Fruit fly (Drosophila melanogaster) whole organism, embryonic: Measurements from ENCODE around the gene CG7916.

ENCODE experiments used
- BtbVII ChIP-seq: fragments of 200-800 bp; sonication (Bioruptor generic); optimal IDR thresholded peaks from 3 replicates; lab custom pipeline; 2017; ENCODE audit warnings: missing biosample characterization, mild to moderate bottlenecking, missing genetic modification characterization
- CG10543 ChIP-seq: fragments of 200-800 bp; sonication (Bioruptor generic); optimal IDR thresholded peaks from 3 replicates; lab custom pipeline; 2017; ENCODE audit warnings: missing biosample characterization, mild to moderate bottlenecking, missing genetic modification characterization, moderate library complexity
- CG12769 ChIP-seq: fragments of 200-800 bp; sonication (Bioruptor generic); optimal IDR thresholded peaks from 2 replicates; lab custom pipeline; 2019; ENCODE audit warnings: missing biosample characterization, mild to moderate bottlenecking, missing genetic modification characterization, moderate library complexity
- CG13424 ChIP-seq: fragments of 200-800 bp; sonication (Bioruptor generic); optimal IDR thresholded peaks from 2 replicates; lab custom pipeline; 2019; ENCODE audit warnings: missing biosample characterization, mild to moderate bottlenecking, missing genetic modification characterization, moderate library complexity
- CG15514 ChIP-seq: fragments of 200-800 bp; sonication (Bioruptor generic); optimal IDR thresholded peaks from 3 replicates; lab custom pipeline; 2017; ENCODE audit warnings: missing biosample characterization, missing genetic modification characterization, mild to moderate bottlenecking, moderate library complexity, missing genetic modification reagents
- CG18599 ChIP-seq: fragments of 200-800 bp; sonication (Bioruptor generic); optimal IDR thresholded peaks from 3 replicates; lab custom pipeline; 2017; ENCODE audit warnings: missing biosample characterization, missing genetic modification characterization, mild to moderate bottlenecking, moderate library complexity, missing genetic modification reagents
- CG3065 ChIP-seq: fragments of 200-800 bp; sonication (Bioruptor generic); optimal IDR thresholded peaks from 2 replicates; lab custom pipeline; 2016; ENCODE audit warnings: missing biosample characterization, missing genetic modification characterization
- CG4617 ChIP-seq: fragments of 200-800 bp; sonication (Bioruptor generic); optimal IDR thresholded peaks from 3 replicates; lab custom pipeline; 2016; ENCODE audit warnings: missing biosample characterization, missing genetic modification characterization, borderline replicate concordance
- CG4730 ChIP-seq: fragments of 200-800 bp; sonication (Bioruptor generic); IDR thresholded peaks from 2 replicates; pipeline ENCODE4 v1.3.6; 2022; ENCODE audit warnings: missing biosample characterization, missing genetic modification characterization
- CG5953 ChIP-seq: fragments of 200-800 bp; sonication (Bioruptor generic); IDR thresholded peaks from 2 replicates; pipeline ENCODE4 v1.3.6; 2022; ENCODE audit warnings: missing biosample characterization, missing genetic modification characterization
- CG8281 ChIP-seq: fragments of 200-800 bp; sonication (Bioruptor generic); optimal IDR thresholded peaks from 2 replicates; lab custom pipeline; 2018; ENCODE audit warnings: missing biosample characterization, mild to moderate bottlenecking, missing genetic modification characterization, moderate library complexity
- CG8290 ChIP-seq, 3 experiments: fragments of 200-800 bp; sonication (Bioruptor generic); optimal IDR thresholded peaks; 2 replicates each; lab custom pipeline; 2016 to 2019; ENCODE audit warnings: missing biosample characterization in 3 of 3, missing genetic modification characterization in 3 of 3, mild to moderate bottlenecking in 2 of 3, moderate library complexity in 1 of 3
- CG8359 ChIP-seq: fragments of 200-800 bp; sonication (Bioruptor generic); optimal IDR thresholded peaks from 2 replicates; lab custom pipeline; 2017; ENCODE audit warnings: missing biosample characterization, mild to moderate bottlenecking, missing genetic modification characterization, borderline replicate concordance
- CG8478 ChIP-seq: fragments of >200 bp; optimal IDR thresholded peaks from 2 replicates; lab custom pipeline; 2018
- CG8944 ChIP-seq: fragments of 200-800 bp; sonication (Bioruptor generic); optimal IDR thresholded peaks from 3 replicates; lab custom pipeline; 2016; ENCODE audit warnings: missing biosample characterization, missing genetic modification characterization
- CG9932 ChIP-seq: fragments of 200-800 bp; sonication (Bioruptor generic); IDR thresholded peaks from 2 replicates; pipeline ENCODE4 v1.3.6; 2022; ENCODE audit warnings: missing biosample characterization, missing genetic modification characterization
- Chrac-16 ChIP-seq: fragments of 200-800 bp; sonication (Bioruptor generic); optimal IDR thresholded peaks from 3 replicates; lab custom pipeline; 2016; ENCODE audit warnings: missing biosample characterization, missing genetic modification characterization
- D19A ChIP-seq: fragments of 200-800 bp; optimal IDR thresholded peaks from 3 replicates; lab custom pipeline; 2019; ENCODE audit warnings: missing biosample characterization, mild to moderate bottlenecking, missing genetic modification characterization, moderate library complexity
- Deaf1 ChIP-seq: fragments of 200-800 bp; optimal IDR thresholded peaks from 3 replicates; lab custom pipeline; 2019; ENCODE audit warnings: missing biosample characterization, mild to moderate bottlenecking, missing genetic modification characterization, moderate library complexity
- Doc2 ChIP-seq: fragments of 200-800 bp; sonication (Bioruptor generic); IDR thresholded peaks from 2 replicates; pipeline ENCODE4 v1.3.6; 2022; ENCODE audit warnings: missing biosample characterization, missing genetic modification characterization
- HHEX ChIP-seq: fragments of 200-800 bp; sonication (Bioruptor generic); optimal IDR thresholded peaks from 3 replicates; lab custom pipeline; 2017; ENCODE audit warnings: missing biosample characterization, mild to moderate bottlenecking, missing genetic modification characterization, missing genetic modification reagents
- Hr51 ChIP-seq, 2 experiments: fragments of 200-800 bp; sonication (Bioruptor generic); optimal IDR thresholded peaks; 2 replicates in 1 of 2; 3 replicates in 1 of 2; lab custom pipeline; 2016 to 2018; ENCODE audit warnings: missing biosample characterization in 2 of 2, missing genetic modification characterization in 2 of 2, mild to moderate bottlenecking in 1 of 2, moderate library complexity in 1 of 2
- Jarid2 ChIP-seq: fragments of 200-800 bp; sonication (Bioruptor generic); optimal IDR thresholded peaks from 3 replicates; lab custom pipeline; 2017; ENCODE audit warnings: mild to moderate bottlenecking, missing biosample characterization, missing genetic modification reagents, missing genetic modification characterization
- Med ChIP-seq: fragments of 200-800 bp; sonication (Bioruptor generic); peaks from one replicate; lab custom pipeline; 2016; ENCODE audit warnings: missing biosample characterization, missing genetic modification characterization, mild to moderate bottlenecking, inconsistent platforms, moderate library complexity
- Rfx ChIP-seq: fragments of 200-800 bp; sonication (Bioruptor generic); IDR thresholded peaks from 2 replicates; pipeline ENCODE4 v1.3.6; 2022; ENCODE audit warnings: missing biosample characterization, missing genetic modification characterization
- Sin3A ChIP-seq: fragments of >200 bp; optimal IDR thresholded peaks from 2 replicates; lab custom pipeline; 2018
- Trl ChIP-seq, 3 experiments: fragments of >200 bp in 2 of 3; fragments of 200-800 bp in 1 of 3; sonication (Bioruptor generic) in 1 of 3; optimal IDR thresholded peaks; 2 replicates in 1 of 3; 3 replicates in 2 of 3; lab custom pipeline; 2016 to 2017; ENCODE audit warnings: missing biosample characterization in 1 of 3, missing genetic modification characterization in 1 of 3
- ab ChIP-seq: fragments of 200-800 bp; sonication (Bioruptor generic); optimal IDR thresholded peaks from 2 replicates; lab custom pipeline; 2016; ENCODE audit warnings: missing biosample characterization, missing genetic modification characterization
- ci ChIP-seq: fragments of 200-800 bp; sonication (Bioruptor generic); IDR thresholded peaks from 3 replicates; pipeline ENCODE4 v1.3.6; 2022; ENCODE audit warnings: missing biosample characterization, missing genetic modification characterization
- crp ChIP-seq, 2 experiments: fragments of 200-800 bp; sonication (Bioruptor generic); optimal IDR thresholded peaks; 2 replicates in 1 of 2; 3 replicates in 1 of 2; lab custom pipeline; 2017; ENCODE audit warnings: missing biosample characterization in 2 of 2, missing genetic modification characterization in 2 of 2, mild to moderate bottlenecking in 1 of 2, moderate library complexity in 1 of 2
- esg ChIP-seq: fragments of 200-800 bp; sonication (Bioruptor generic); conservative IDR thresholded peaks from 2 replicates; pipeline ENCODE4 v1.3.6; 2022; ENCODE audit warnings: missing biosample characterization, missing genetic modification characterization
- exex ChIP-seq: fragments of 200-800 bp; sonication (Bioruptor generic); optimal IDR thresholded peaks from 4 replicates; lab custom pipeline; 2018; ENCODE audit warnings: missing biosample characterization, mild to moderate bottlenecking, missing genetic modification characterization, moderate library complexity
- ftz-f1 ChIP-seq: fragments of 200-800 bp; sonication (Bioruptor generic); optimal IDR thresholded peaks from 2 replicates; lab custom pipeline; 2016; ENCODE audit warnings: missing biosample characterization, missing genetic modification characterization
- gcm ChIP-seq: fragments of 200-800 bp; sonication (Bioruptor generic); optimal IDR thresholded peaks from 2 replicates; lab custom pipeline; 2019; ENCODE audit warnings: missing biosample characterization, mild to moderate bottlenecking, missing genetic modification characterization, moderate library complexity
- grn ChIP-seq: fragments of 200-800 bp; sonication (Bioruptor generic); optimal IDR thresholded peaks from 3 replicates; lab custom pipeline; 2017; ENCODE audit warnings: missing biosample characterization, missing genetic modification characterization
- gro ChIP-seq: fragments of 200-800 bp; sonication (Bioruptor generic); optimal IDR thresholded peaks from 2 replicates; lab custom pipeline; 2016; ENCODE audit warnings: missing biosample characterization, missing genetic modification characterization
- klu ChIP-seq: fragments of 200-800 bp; sonication (Bioruptor generic); IDR thresholded peaks from 2 replicates; pipeline ENCODE4 v1.3.6; 2022; ENCODE audit warnings: missing biosample characterization, missing genetic modification characterization
- lab ChIP-seq: fragments of 200-800 bp; sonication (Bioruptor generic); optimal IDR thresholded peaks from 3 replicates; lab custom pipeline; 2017; ENCODE audit warnings: missing biosample characterization, missing genetic modification characterization, mild to moderate bottlenecking, moderate library complexity, missing genetic modification reagents
- lmd ChIP-seq: fragments of 200-800 bp; sonication (Bioruptor generic); IDR thresholded peaks from 2 replicates; pipeline ENCODE4 v1.3.6; 2022; ENCODE audit warnings: missing biosample characterization, missing genetic modification characterization
- lola ChIP-seq, 3 experiments: fragments of >200 bp in 2 of 3; fragments of 200-800 bp in 1 of 3; sonication (Bioruptor generic) in 1 of 3; optimal IDR thresholded peaks; 2 replicates each; lab custom pipeline; 2017 to 2019; ENCODE audit warnings: missing biosample characterization in 3 of 3, missing genetic modification characterization in 3 of 3, mild to moderate bottlenecking in 1 of 3, moderate library complexity in 1 of 3
- pfk ChIP-seq: fragments of 200-800 bp; sonication (Bioruptor generic); optimal IDR thresholded peaks from 2 replicates; lab custom pipeline; 2018; ENCODE audit warnings: missing biosample characterization, mild to moderate bottlenecking, missing genetic modification characterization, moderate library complexity
- sd ChIP-seq: fragments of 200-800 bp; sonication (Bioruptor generic); optimal IDR thresholded peaks from 3 replicates; lab custom pipeline; 2018; ENCODE audit warnings: missing biosample characterization, mild to moderate bottlenecking, missing genetic modification characterization, moderate library complexity
- so ChIP-seq: fragments of 200-800 bp; sonication (Bioruptor generic); IDR thresholded peaks from 3 replicates; pipeline ENCODE4 v1.3.6; 2022; ENCODE audit warnings: missing biosample characterization, missing genetic modification characterization
- tio ChIP-seq: fragments of 200-800 bp; sonication (Bioruptor generic); optimal IDR thresholded peaks from 2 replicates; lab custom pipeline; 2017; ENCODE audit warnings: missing biosample characterization, missing genetic modification characterization, inconsistent platforms
- tna ChIP-seq: fragments of 200-800 bp; sonication (Bioruptor generic); IDR thresholded peaks from 2 replicates; pipeline ENCODE4 v1.3.6; 2022; ENCODE audit warnings: missing biosample characterization, missing genetic modification characterization; ENCODE audit not compliant: partially characterized antibody

The CG7916 gene

DNA sequence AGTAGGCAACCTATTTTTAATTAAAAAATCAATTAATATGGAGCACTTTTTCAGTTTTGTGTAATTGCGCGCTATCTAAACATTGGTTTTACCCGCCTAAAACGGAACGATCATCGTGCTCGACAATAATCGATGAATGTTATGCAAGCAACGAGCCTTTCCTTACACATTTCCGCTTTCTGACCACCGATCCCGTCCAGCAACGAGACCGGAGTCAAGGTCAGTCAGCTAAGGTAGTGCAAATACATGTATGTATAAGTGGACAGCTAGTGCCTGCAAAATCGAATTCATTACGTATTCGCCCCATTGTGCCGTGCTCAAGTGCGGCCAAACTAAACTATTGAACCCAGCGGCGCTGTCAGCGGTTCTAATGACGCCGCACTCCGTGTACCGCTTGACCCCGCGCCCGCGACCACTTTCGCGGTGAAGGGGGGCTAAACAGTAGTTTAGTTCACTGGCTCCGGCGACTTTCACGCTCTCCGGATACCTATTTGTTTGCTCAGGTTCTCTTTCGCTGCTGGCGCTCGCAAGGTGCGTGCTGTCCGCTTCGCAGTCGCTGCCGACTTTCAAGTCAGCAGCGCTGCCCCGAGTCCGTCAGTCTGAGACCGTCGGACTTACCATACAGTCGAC, 43.4 kb upstream of the CG7916 start, which contains the start of gene CAH1 (continued):
- TF ChIP-seq Rfx (GFP tag; lab: Robert Waterston, UW), result no peak
- 0 out of 2 replicates have a peak, but pooled peaks have one; percentile 43 for TF ChIP-seq CG9932 (GFP tag; lab: Robert Waterston, UW)
- TF ChIP-seq Hr51 (GFP tag; optimal IDR thresholded peaks at IDR 0.05; lab: Kevin White, UChicago), result no peak
- no peak for TF ChIP-seq pfk (GFP tag; lab: Kevin White, UChicago)
- TF ChIP-seq klu (GFP tag; lab: Robert Waterston, UW), result 0 out of 2 replicates have a peak, but pooled peaks have one; percentile 16
- TF ChIP-seq CG8944 (GFP tag; lab: Kevin White, UChicago), result no peak
- TF ChIP-seq CG5953 (GFP tag; lab: Robert Waterston, UW), result no peak
- TF ChIP-seq ftz-f1 (GFP tag; lab: Kevin White, UChicago), result peak; percentile 63
- peak; percentile 21 for TF ChIP-seq CG15514 (GFP tag; lab: Kevin White, UChicago)
- TF ChIP-seq crp (GFP tag; optimal IDR thresholded peaks at IDR 0.05; lab: Kevin White, UChicago), result no peak
- no peak for TF ChIP-seq gro (GFP tag; lab: Kevin White, UChicago)
- TF ChIP-seq lola (GFP tag; optimal IDR thresholded peaks at IDR 0.05; lab: Kevin White, UChicago), result no peak
- TF ChIP-seq tio, result no peak
- TF ChIP-seq CG10543 (GFP tag; lab: Kevin White, UChicago), result peak; percentile 41
- TF ChIP-seq D19A, result no peak
- TF ChIP-seq esg (GFP tag; lab: Robert Waterston, UW), result no peak
- no peak for TF ChIP-seq ab (GFP tag; lab: Kevin White, UChicago)
- TF ChIP-seq Med, result peak; percentile 73
- peak in 1 of 2 experiments; percentile 37 for TF ChIP-seq Trl (optimal IDR thresholded peaks at IDR 0.05; lab: Kevin White, UChicago)
- TF ChIP-seq Trl (GFP tag; optimal IDR thresholded peaks at IDR 0.05; lab: Kevin White, UChicago), result no peak
- no peak for TF ChIP-seq CG8290 (GFP tag; optimal IDR thresholded peaks at IDR 0.05; lab: Kevin White, UChicago)
- TF ChIP-seq CG8290 (tag; optimal IDR thresholded peaks at IDR 0.05; lab: Kevin White, UChicago), result peak in 1 of 2 experiments; percentile 42
- TF ChIP-seq Sin3A (lab: Kevin White, UChicago), result no peak
- TF ChIP-seq CG4617, result no peak
- TF ChIP-seq, all 482 proteins: peak for 29

DNA sequence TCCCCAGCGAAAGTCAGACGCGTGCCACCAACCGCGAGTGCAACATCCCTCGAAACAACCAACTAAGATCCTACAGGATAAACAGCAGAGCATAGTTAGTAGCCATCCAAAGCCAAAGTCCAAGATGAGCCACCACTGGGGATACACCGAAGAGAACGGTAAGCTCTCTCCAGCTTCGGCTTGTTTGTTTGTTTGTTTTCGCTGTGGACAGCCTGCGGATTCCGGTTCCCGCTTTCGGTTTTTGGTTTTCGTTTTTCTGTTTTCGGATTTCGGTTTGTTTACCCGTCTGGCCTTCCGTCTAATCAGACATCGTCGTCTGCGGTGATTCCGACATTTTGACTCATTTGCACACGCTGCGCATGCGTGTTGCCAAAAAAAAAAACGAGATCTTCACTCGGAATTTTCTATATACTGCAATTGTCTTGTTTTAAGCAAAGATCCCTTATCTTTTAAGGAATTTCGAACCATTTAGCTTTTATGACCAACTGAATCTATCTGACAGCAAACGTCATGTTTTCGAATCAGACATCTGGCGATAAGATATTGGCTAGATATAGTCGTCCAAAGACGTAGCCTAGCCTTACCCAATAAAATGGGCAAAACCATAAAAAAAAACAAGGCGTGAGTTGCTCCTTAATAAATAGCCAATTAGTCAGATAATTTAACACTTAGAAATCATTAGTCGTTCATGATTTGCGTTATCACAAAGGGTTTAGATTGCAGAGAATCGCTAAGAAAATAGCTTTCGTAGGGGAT, 42.6 kb upstream of the CG7916 start:
- TF ChIP-seq CG8478 (lab: Kevin White, UChicago) (no peak), CG13424 (tag; lab: Kevin White, UChicago) (no peak), CG3065 (GFP tag; lab: Kevin White, UChicago) (no peak), exex (tag; lab: Kevin White, UChicago) (peak; percentile 93), tna (GFP tag; lab: Robert Waterston, UW) (no peak), so (GFP tag; lab: Robert Waterston, UW) (peak; percentile 22; the same call in 1 of the 3 replicates), Med (peak; percentile 64), BtbVII (GFP tag; lab: Kevin White, UChicago) (peak; percentile 10), Jarid2 (peak; percentile 25), Deaf1 (tag; lab: Kevin White, UChicago) (peak; percentile 82), grn (GFP tag; lab: Kevin White, UChicago) (peak; percentile 50), Chrac-16 (GFP tag; lab: Kevin White, UChicago) (no peak), gcm (no peak), lab (GFP tag; lab: Kevin White, UChicago) (no peak), sd (tag; lab: Kevin White, UChicago) (peak; percentile 75), gro (GFP tag; lab: Kevin White, UChicago) (peak; percentile 31), CG8281 (tag; lab: Kevin White, UChicago) (no peak), HHEX (GFP tag; lab: Kevin White, UChicago) (peak; percentile 6), esg (GFP tag; lab: Robert Waterston, UW) (no peak), lmd (GFP tag; lab: Robert Waterston, UW) (no peak), Doc2 (no peak), ci (GFP tag; lab: Robert Waterston, UW) (no peak), CG18599 (GFP tag; lab: Kevin White, UChicago) (peak; percentile 26), CG4730 (GFP tag; lab: Robert Waterston, UW) (no peak), CG8359 (GFP tag; lab: Kevin White, UChicago) (no peak), CG12769 (tag; lab: Kevin White, UChicago) (peak; percentile 38)
